Fruit fly (Drosophila melanogaster) whole organism, adult: ENCODE results near the gene Or85e.

Experiments used
- CG11617 ChIP-seq: fragments of 200-800 bp; sonication (Bioruptor generic); optimal IDR thresholded peaks from 2 replicates; lab custom pipeline; 2017; ENCODE audit warnings: mild to moderate bottlenecking, missing biosample characterization, missing genetic modification reagents, missing genetic modification characterization
- CG12768 ChIP-seq: fragments of 200-800 bp; sonication (Bioruptor generic); optimal IDR thresholded peaks from 2 replicates; lab custom pipeline; 2017; ENCODE audit warnings: missing biosample characterization, missing genetic modification characterization, mild to moderate bottlenecking, moderate library complexity, missing genetic modification reagents
- CG14711 ChIP-seq: fragments of 200-800 bp; sonication (Bioruptor generic); optimal IDR thresholded peaks from 2 replicates; lab custom pipeline; 2018; ENCODE audit warnings: missing biosample characterization, mild to moderate bottlenecking, missing genetic modification characterization, moderate library complexity
- CG1620 ChIP-seq: fragments of 200-800 bp; sonication (Bioruptor generic); optimal IDR thresholded peaks from 2 replicates; lab custom pipeline; 2016; ENCODE audit warnings: missing biosample characterization, missing genetic modification characterization
- CG33017 ChIP-seq: fragments of 200-800 bp; sonication (Bioruptor generic); optimal IDR thresholded peaks from 2 replicates; lab custom pipeline; 2018; ENCODE audit warnings: missing biosample characterization, mild to moderate bottlenecking, missing genetic modification characterization, moderate library complexity
- CG5204 ChIP-seq: fragments of 200-800 bp; sonication (Bioruptor generic); optimal IDR thresholded peaks from 2 replicates; lab custom pipeline; 2016; ENCODE audit warnings: missing biosample characterization, missing genetic modification characterization
- CG7045 ChIP-seq: fragments of 200-800 bp; sonication (Bioruptor generic); optimal IDR thresholded peaks from 2 replicates; lab custom pipeline; 2017; ENCODE audit warnings: missing biosample characterization, mild to moderate bottlenecking, missing genetic modification characterization
- CG7101 ChIP-seq: fragments of 200-800 bp; sonication (Bioruptor generic); optimal IDR thresholded peaks from 2 replicates; lab custom pipeline; 2018; ENCODE audit warnings: missing biosample characterization, mild to moderate bottlenecking, missing genetic modification characterization, moderate library complexity
- Clk ChIP-seq: fragments of 200-800 bp; sonication (Bioruptor generic); optimal IDR thresholded peaks from 2 replicates; lab custom pipeline; 2017; ENCODE audit warnings: missing biosample characterization, missing genetic modification characterization
- Crg-1 ChIP-seq: fragments of 200-800 bp; sonication (Bioruptor generic); optimal IDR thresholded peaks from 2 replicates; lab custom pipeline; 2016; ENCODE audit warnings: missing biosample characterization, missing genetic modification characterization
- Hr96 ChIP-seq: fragments of 200-800 bp; sonication (Bioruptor generic); optimal IDR thresholded peaks from 2 replicates; lab custom pipeline; 2016; ENCODE audit warnings: missing biosample characterization, missing genetic modification characterization
- Mnt ChIP-seq: fragments of 200-800 bp; sonication (Bioruptor generic); optimal IDR thresholded peaks from 2 replicates; lab custom pipeline; 2016; ENCODE audit warnings: missing biosample characterization, mild to moderate bottlenecking, missing genetic modification characterization
- bab1 ChIP-seq: fragments of 200-800 bp; sonication (Bioruptor generic); optimal IDR thresholded peaks from 3 replicates; lab custom pipeline; 2019; ENCODE audit warnings: missing biosample characterization, mild to moderate bottlenecking, missing genetic modification characterization, moderate library complexity
- cic ChIP-seq: fragments of 200-800 bp; sonication (Bioruptor generic); optimal IDR thresholded peaks from 2 replicates; lab custom pipeline; 2017; ENCODE audit warnings: missing biosample characterization, mild to moderate bottlenecking, missing genetic modification characterization, moderate library complexity
- cnc ChIP-seq, 2 experiments: fragments of >200 bp; optimal IDR thresholded peaks; 2 replicates each; lab custom pipeline; 2017
- kay ChIP-seq: fragments of 200-800 bp; sonication (Bioruptor generic); peaks from one replicate; lab custom pipeline; 2016; ENCODE audit warnings: missing biosample characterization, missing genetic modification characterization, borderline replicate concordance
- ovo ChIP-seq: fragments of 200-800 bp; sonication (Bioruptor generic); optimal IDR thresholded peaks from 2 replicates; lab custom pipeline; 2016; ENCODE audit warnings: missing biosample characterization, missing genetic modification characterization
- pad ChIP-seq: fragments of 200-800 bp; sonication (Bioruptor generic); optimal IDR thresholded peaks from 3 replicates; lab custom pipeline; 2017; ENCODE audit warnings: missing biosample characterization, missing genetic modification characterization, mild to moderate bottlenecking, moderate library complexity, missing genetic modification reagents
- tj ChIP-seq: fragments of 200-800 bp; sonication (Bioruptor generic); optimal IDR thresholded peaks from 3 replicates; lab custom pipeline; 2017; ENCODE audit warnings: missing biosample characterization, mild to moderate bottlenecking, missing genetic modification characterization, moderate library complexity
- toe ChIP-seq: fragments of 200-800 bp; sonication (Bioruptor generic); optimal IDR thresholded peaks from 2 replicates; lab custom pipeline; 2016; ENCODE audit warnings: missing biosample characterization, missing genetic modification characterization

Gene Or85e

DNA sequence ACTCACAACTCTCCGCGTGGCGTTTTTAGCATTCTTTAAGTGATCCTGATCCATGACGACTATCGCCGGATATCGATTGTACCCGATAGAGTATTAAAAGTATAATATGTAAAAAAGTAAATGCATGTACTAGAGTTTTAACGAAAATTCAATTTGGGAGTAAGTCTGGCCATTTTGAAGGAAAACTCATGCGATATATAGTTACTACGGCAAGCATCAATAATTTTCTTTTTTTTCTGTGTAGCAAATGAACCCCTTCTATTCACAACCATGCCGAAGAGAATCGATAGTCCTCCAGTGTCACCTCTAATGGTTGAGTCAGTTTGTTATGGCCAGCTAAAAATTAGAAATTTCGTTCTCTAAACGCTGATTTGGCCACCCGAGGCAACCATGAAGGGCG lies 17.1 kb upstream of the Or85e start, which contains the start of the genes Sys1 and Dhod:
Gene Sys1 (plus strand): TSS at position 91 of the 400 bp plus-strand sequence.
Gene Dhod (minus strand): TSS at position 186 of the 400 bp plus-strand sequence.
- TF ChIP-seq Crg-1 (GFP tag; lab: Kevin White, UChicago) = peak; percentile 79
- no peak for TF ChIP-seq kay
- peak; percentile 89 for TF ChIP-seq bab1 (GFP tag; lab: Kevin White, UChicago)
- peak; percentile 81 for TF ChIP-seq CG14711
- TF ChIP-seq CG12768 (GFP tag; lab: Kevin White, UChicago) = peak; percentile 71
- peak; percentile 9 for TF ChIP-seq cic (GFP tag; lab: Kevin White, UChicago)
- TF ChIP-seq CG5204 (GFP tag; lab: Kevin White, UChicago) = no peak
- TF ChIP-seq pad (GFP tag; lab: Kevin White, UChicago) = peak; percentile 47
- peak; percentile 87 for TF ChIP-seq Mnt (GFP tag; lab: Kevin White, UChicago)
- no peak for TF ChIP-seq cnc (optimal IDR thresholded peaks at IDR 0.05; lab: Kevin White, UChicago)
- peak; percentile 74 for TF ChIP-seq CG1620 (GFP tag; lab: Kevin White, UChicago)
- peak; percentile 75 for TF ChIP-seq CG11617 (GFP tag; lab: Kevin White, UChicago)
- peak; percentile 16 for TF ChIP-seq Clk (GFP tag; lab: Kevin White, UChicago)
- TF ChIP-seq ovo (GFP tag; lab: Kevin White, UChicago) = peak; percentile 19
- TF ChIP-seq toe (GFP tag; lab: Kevin White, UChicago) = peak; percentile 84
- peak; percentile 54 for TF ChIP-seq CG33017 (tag; lab: Kevin White, UChicago)
- TF ChIP-seq Hr96 (GFP tag; lab: Kevin White, UChicago) = peak; percentile 76
- peak; percentile 74 for TF ChIP-seq CG7101
- peak; percentile 49 for TF ChIP-seq CG7045 (GFP tag; lab: Kevin White, UChicago)
- peak; percentile 46 for TF ChIP-seq tj (GFP tag; lab: Kevin White, UChicago)

DNA sequence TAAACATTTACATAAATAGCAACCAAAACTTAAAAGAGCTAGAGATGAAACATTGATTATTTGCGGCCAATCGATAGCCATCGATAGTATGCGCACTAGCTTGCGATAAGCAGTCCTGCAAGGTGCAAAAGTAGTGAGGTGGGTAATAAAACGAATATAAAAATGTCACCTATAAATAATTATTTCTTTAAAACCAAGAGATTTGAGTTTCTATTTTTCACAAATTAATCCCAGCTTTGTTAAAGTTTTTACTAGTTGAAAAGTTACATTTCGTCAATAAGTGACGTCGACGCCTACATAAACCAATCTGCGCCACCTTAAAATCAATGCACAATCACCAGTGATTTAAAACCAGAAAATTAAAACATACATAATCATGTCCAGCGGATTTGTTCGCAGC lies 15.1 kb upstream of the Or85e start, which contains the start of the genes Mkk4 and SLIRP2:
Gene Mkk4 (minus strand): TSS at position 56 of the 400 bp plus-strand sequence.
Gene SLIRP2 (plus strand): TSS at position 344 of the 400 bp plus-strand sequence.
- peak; percentile 98 for TF ChIP-seq CG12768 (GFP tag; lab: Kevin White, UChicago)
- TF ChIP-seq Crg-1 (GFP tag; lab: Kevin White, UChicago) = peak; percentile 98
- no peak for TF ChIP-seq kay
- TF ChIP-seq pad (GFP tag; lab: Kevin White, UChicago) = peak; percentile 90
- TF ChIP-seq CG7045 (GFP tag; lab: Kevin White, UChicago) = peak; percentile 98
- TF ChIP-seq cic (GFP tag; lab: Kevin White, UChicago) = peak; percentile 88
- TF ChIP-seq Clk (GFP tag; lab: Kevin White, UChicago) = peak; percentile 97
- TF ChIP-seq CG11617 (GFP tag; lab: Kevin White, UChicago) = peak; percentile 99
- TF ChIP-seq bab1 (GFP tag; lab: Kevin White, UChicago) = peak; percentile 99
- TF ChIP-seq tj (GFP tag; lab: Kevin White, UChicago) = peak; percentile 90
- peak; percentile 96 for TF ChIP-seq ovo (GFP tag; lab: Kevin White, UChicago)
- peak; percentile 98 for TF ChIP-seq CG7101
- no peak for TF ChIP-seq cnc (optimal IDR thresholded peaks at IDR 0.05; lab: Kevin White, UChicago)
- peak; percentile 98 for TF ChIP-seq Hr96 (GFP tag; lab: Kevin White, UChicago)
- TF ChIP-seq CG33017 (tag; lab: Kevin White, UChicago) = peak; percentile 98
- TF ChIP-seq CG1620 (GFP tag; lab: Kevin White, UChicago) = peak; percentile 99
- TF ChIP-seq CG14711 = peak; percentile 96
- peak; percentile 96 for TF ChIP-seq Mnt (GFP tag; lab: Kevin White, UChicago)
- TF ChIP-seq CG5204 (GFP tag; lab: Kevin White, UChicago) = peak; percentile 98
- peak; percentile 99 for TF ChIP-seq toe (GFP tag; lab: Kevin White, UChicago)

DNA sequence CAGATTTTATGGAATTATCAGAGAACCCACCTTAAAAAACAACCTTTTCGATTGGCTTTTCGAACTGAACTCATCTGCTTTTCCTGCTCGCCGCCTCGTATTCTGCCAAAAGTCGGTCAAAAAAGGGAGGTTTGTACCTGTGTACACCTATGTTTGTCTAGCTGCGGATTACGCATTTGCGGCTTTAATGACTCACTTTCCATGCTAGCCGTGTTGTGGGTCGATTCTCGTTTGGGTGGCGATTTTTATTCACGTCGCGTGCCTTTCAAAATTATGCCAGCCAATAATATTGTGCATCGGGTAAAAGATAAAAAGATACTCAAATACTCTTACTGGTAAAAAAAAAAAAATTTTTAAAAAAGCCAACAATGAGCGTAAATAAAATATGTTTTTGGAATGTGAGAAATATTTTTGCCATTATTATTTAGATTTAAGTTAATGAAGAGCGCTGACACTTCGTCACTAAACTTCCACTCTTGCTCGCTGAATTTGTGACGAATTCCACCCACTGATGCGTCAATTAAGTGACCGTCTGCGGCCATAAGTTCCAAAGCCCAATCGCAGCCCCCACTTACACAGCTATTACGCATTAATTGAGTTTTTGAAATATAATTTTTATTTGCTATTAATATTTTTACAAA lies 10.0 kb upstream of the Or85e start, which contains the start of gene Cyp313b1:
Gene Cyp313b1 (minus strand): TSS at position 71 of the 641 bp plus-strand sequence.
- TF ChIP-seq CG1620 (GFP tag; lab: Kevin White, UChicago) (no peak), pad (GFP tag; lab: Kevin White, UChicago) (no peak), Mnt (GFP tag; lab: Kevin White, UChicago) (no peak), Clk (GFP tag; lab: Kevin White, UChicago) (no peak), CG33017 (tag; lab: Kevin White, UChicago) (no peak), toe (GFP tag; lab: Kevin White, UChicago) (no peak), CG12768 (GFP tag; lab: Kevin White, UChicago) (no peak)

DNA sequence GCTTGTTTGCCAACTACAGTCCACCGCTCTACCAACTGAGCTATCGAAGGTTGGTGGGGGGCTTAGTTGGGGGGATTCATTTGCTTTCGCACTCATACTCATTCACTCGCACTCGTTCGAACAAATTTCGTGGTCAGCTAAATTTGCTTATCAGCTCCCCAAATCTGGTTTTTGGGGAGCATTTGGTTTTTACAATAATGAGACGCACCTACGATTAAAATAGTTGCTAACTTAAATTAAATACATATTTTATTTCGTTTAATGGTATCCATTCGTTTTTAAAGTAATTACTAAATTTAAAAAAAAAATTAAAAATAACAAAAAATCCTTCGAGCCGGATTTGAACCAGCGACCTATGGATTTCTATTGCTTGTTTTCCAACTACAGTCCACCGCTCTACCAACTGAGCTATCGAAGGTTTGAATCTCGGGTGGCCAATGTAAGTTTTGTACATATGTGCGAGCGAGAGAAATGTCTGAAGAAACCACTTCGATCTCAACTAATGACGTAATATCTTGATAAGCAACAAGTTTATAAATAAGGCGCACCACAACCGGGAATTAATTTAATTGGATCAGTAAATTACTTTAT lies 6.8 kb upstream of the Or85e start:
- TF ChIP-seq CG11617 (GFP tag; lab: Kevin White, UChicago) (no peak), CG7045 (GFP tag; lab: Kevin White, UChicago) (no peak), CG14711 (no peak), cic (GFP tag; lab: Kevin White, UChicago) (no peak), toe (GFP tag; lab: Kevin White, UChicago) (no peak), Mnt (GFP tag; lab: Kevin White, UChicago) (no peak), CG1620 (GFP tag; lab: Kevin White, UChicago) (no peak), Crg-1 (GFP tag; lab: Kevin White, UChicago) (no peak), cnc (optimal IDR thresholded peaks at IDR 0.05; lab: Kevin White, UChicago) (no peak), kay (peak; percentile 79), ovo (GFP tag; lab: Kevin White, UChicago) (no peak), pad (GFP tag; lab: Kevin White, UChicago) (no peak), bab1 (GFP tag; lab: Kevin White, UChicago) (peak; percentile 10), Clk (GFP tag; lab: Kevin White, UChicago) (no peak), CG7101 (no peak), Hr96 (GFP tag; lab: Kevin White, UChicago) (no peak), CG5204 (GFP tag; lab: Kevin White, UChicago) (no peak), tj (GFP tag; lab: Kevin White, UChicago) (peak; percentile 90)
